Fruit fly (Drosophila melanogaster) whole organism, embryonic: Measurements from ENCODE around the gene CG9240.

Source experiments
- ATbp ChIP-seq: fragments of 200-800 bp; sonication (Bioruptor generic); optimal IDR thresholded peaks from 2 replicates; lab custom pipeline; 2017; ENCODE audit warnings: missing biosample characterization, mild to moderate bottlenecking, missing genetic modification characterization, missing genetic modification reagents
- Atf-2 ChIP-seq: fragments of 200-800 bp; sonication (Bioruptor generic); optimal IDR thresholded peaks from 2 replicates; lab custom pipeline; 2016; ENCODE audit warnings: missing biosample characterization, missing genetic modification characterization
- Atf6 ChIP-seq: fragments of 200-800 bp; sonication (Bioruptor generic); IDR thresholded peaks from 2 replicates; pipeline ENCODE4 v1.3.6; 2022; ENCODE audit warnings: missing biosample characterization, missing genetic modification characterization
- CG10147 ChIP-seq: fragments of 200-800 bp; sonication (Bioruptor generic); optimal IDR thresholded peaks from 2 replicates; lab custom pipeline; 2019; ENCODE audit warnings: missing biosample characterization, mild to moderate bottlenecking, missing genetic modification characterization, moderate library complexity
- CG12071 ChIP-seq: fragments of 200-800 bp; sonication (Bioruptor generic); optimal IDR thresholded peaks from 3 replicates; lab custom pipeline; 2018; ENCODE audit warnings: missing biosample characterization, mild to moderate bottlenecking, missing genetic modification characterization
- CG14965 ChIP-seq: fragments of 200-800 bp; sonication (Bioruptor generic); optimal IDR thresholded peaks from 2 replicates; lab custom pipeline; 2016; ENCODE audit warnings: missing biosample characterization, missing genetic modification characterization, borderline replicate concordance
- CG1529 ChIP-seq: fragments of 200-800 bp; sonication (Bioruptor generic); optimal IDR thresholded peaks from 3 replicates; lab custom pipeline; 2018; ENCODE audit warnings: missing biosample characterization, missing genetic modification characterization
- CG16779 ChIP-seq: fragments of 200-800 bp; sonication (Bioruptor generic); IDR thresholded peaks from 2 replicates; pipeline ENCODE4 v1.3.6; 2022; ENCODE audit warnings: missing biosample characterization, missing genetic modification characterization
- CG16815 ChIP-seq: fragments of 200-800 bp; sonication (Bioruptor generic); optimal IDR thresholded peaks from 3 replicates; lab custom pipeline; 2017; ENCODE audit warnings: missing biosample characterization, mild to moderate bottlenecking, missing genetic modification characterization
- CG18262 ChIP-seq: fragments of 200-800 bp; optimal IDR thresholded peaks from 3 replicates; lab custom pipeline; 2019; ENCODE audit warnings: missing biosample characterization, mild to moderate bottlenecking, missing genetic modification characterization, moderate library complexity
- CG18619 ChIP-seq: fragments of 200-800 bp; sonication (Bioruptor generic); optimal IDR thresholded peaks from 3 replicates; lab custom pipeline; 2017; ENCODE audit warnings: missing biosample characterization, mild to moderate bottlenecking, missing genetic modification characterization
- CG2889 ChIP-seq: fragments of 200-800 bp; sonication (Bioruptor generic); IDR thresholded peaks from 3 replicates; pipeline ENCODE4 v1.3.6; 2022; ENCODE audit warnings: missing biosample characterization, missing genetic modification characterization
- CG3281 ChIP-seq: fragments of 200-800 bp; sonication (Bioruptor generic); optimal IDR thresholded peaks from 3 replicates; lab custom pipeline; 2017; ENCODE audit warnings: missing biosample characterization, mild to moderate bottlenecking, missing genetic modification characterization
- CG3407 ChIP-seq: fragments of 200-800 bp; sonication (Bioruptor generic); optimal IDR thresholded peaks from 2 replicates; lab custom pipeline; 2018; ENCODE audit warnings: missing biosample characterization, mild to moderate bottlenecking, missing genetic modification characterization
- CG3838 ChIP-seq: fragments of 200-800 bp; sonication (Bioruptor generic); optimal IDR thresholded peaks from 3 replicates; lab custom pipeline; 2016; ENCODE audit warnings: missing biosample characterization, missing genetic modification characterization
- CG4328 ChIP-seq: fragments of 200-800 bp; sonication (Bioruptor generic); optimal IDR thresholded peaks from 3 replicates; lab custom pipeline; 2017; ENCODE audit warnings: missing biosample characterization, missing genetic modification reagents, missing genetic modification characterization
- CG4424 ChIP-seq: fragments of 200-800 bp; sonication (Bioruptor generic); optimal IDR thresholded peaks from 3 replicates; lab custom pipeline; 2016; ENCODE audit warnings: missing biosample characterization, missing genetic modification characterization
- CG5180 ChIP-seq: fragments of 200-800 bp; sonication (Bioruptor generic); optimal IDR thresholded peaks from 3 replicates; lab custom pipeline; 2017; ENCODE audit warnings: missing biosample characterization, missing genetic modification characterization, mild to moderate bottlenecking, moderate library complexity, missing genetic modification reagents
- CG6272 ChIP-seq: fragments of 200-800 bp; sonication (Bioruptor generic); IDR thresholded peaks from 2 replicates; pipeline ENCODE4 v1.3.6; 2022; ENCODE audit warnings: missing biosample characterization, missing genetic modification characterization
- CG9437 ChIP-seq: fragments of 200-800 bp; sonication (Bioruptor generic); optimal IDR thresholded peaks from 2 replicates; lab custom pipeline; 2018; ENCODE audit warnings: missing biosample characterization, mild to moderate bottlenecking, missing genetic modification characterization
- CG9817 ChIP-seq: fragments of 200-800 bp; sonication (Bioruptor generic); optimal IDR thresholded peaks from 2 replicates; lab custom pipeline; 2018; ENCODE audit warnings: missing biosample characterization, mild to moderate bottlenecking, missing genetic modification characterization, moderate library complexity
- CoRest ChIP-seq: fragments of 200-800 bp; sonication (Bioruptor generic); optimal IDR thresholded peaks from 3 replicates; lab custom pipeline; 2018; ENCODE audit warnings: missing biosample characterization, mild to moderate bottlenecking, missing genetic modification characterization, moderate library complexity
- Dad ChIP-seq: fragments of 200-800 bp; sonication (Bioruptor generic); optimal IDR thresholded peaks from 3 replicates; lab custom pipeline; 2016; ENCODE audit warnings: missing biosample characterization, missing genetic modification characterization
- Drgx ChIP-seq: fragments of 200-800 bp; sonication (Bioruptor generic); IDR thresholded peaks from 2 replicates; pipeline ENCODE4 v1.3.6; 2022; ENCODE audit warnings: missing biosample characterization, missing genetic modification characterization
- Gsc ChIP-seq: fragments of 200-800 bp; sonication (Bioruptor generic); IDR thresholded peaks from 2 replicates; pipeline ENCODE4 v1.3.6; 2022; ENCODE audit warnings: missing biosample characterization, missing genetic modification characterization
- Hand ChIP-seq: fragments of 200-800 bp; sonication (Bioruptor generic); optimal IDR thresholded peaks from 2 replicates; lab custom pipeline; 2017; ENCODE audit warnings: mild to moderate bottlenecking, missing biosample characterization, missing genetic modification reagents, missing genetic modification characterization
- MESR4 ChIP-seq: fragments of 200-800 bp; sonication (Bioruptor generic); optimal IDR thresholded peaks from 2 replicates; lab custom pipeline; 2018; ENCODE audit warnings: missing biosample characterization, mild to moderate bottlenecking, missing genetic modification characterization, moderate library complexity
- Meics ChIP-seq: fragments of 200-800 bp; sonication (Bioruptor generic); optimal IDR thresholded peaks from 2 replicates; lab custom pipeline; 2017; ENCODE audit warnings: missing biosample characterization, mild to moderate bottlenecking, missing genetic modification characterization
- Nf-YA ChIP-seq: fragments of 200-800 bp; sonication (Bioruptor generic); IDR thresholded peaks from 2 replicates; pipeline ENCODE4 v1.3.6; 2022; ENCODE audit warnings: missing biosample characterization, missing genetic modification characterization
- Nf-YC ChIP-seq: fragments of 200-800 bp; optimal IDR thresholded peaks from 3 replicates; lab custom pipeline; 2019; ENCODE audit warnings: missing biosample characterization, mild to moderate bottlenecking, missing genetic modification characterization, moderate library complexity
- Oaz ChIP-seq: fragments of 200-800 bp; sonication (Bioruptor generic); IDR thresholded peaks from 2 replicates; pipeline ENCODE4 v1.3.6; 2022; ENCODE audit warnings: missing biosample characterization, missing genetic modification characterization
- Oli ChIP-seq: fragments of 200-800 bp; sonication (Bioruptor generic); optimal IDR thresholded peaks from 2 replicates; lab custom pipeline; 2018; ENCODE audit warnings: missing biosample characterization, mild to moderate bottlenecking, missing genetic modification characterization, moderate library complexity
- Tbp ChIP-seq: fragments of >200 bp; optimal IDR thresholded peaks from 2 replicates; lab custom pipeline; 2018; ENCODE audit warnings: missing biosample characterization, missing genetic modification characterization
- Usf ChIP-seq: fragments of 200-800 bp; sonication (Bioruptor generic); optimal IDR thresholded peaks from 2 replicates; lab custom pipeline; 2017; ENCODE audit warnings: missing genotype, missing biosample characterization, missing genetic modification characterization
- Xbp1 ChIP-seq: fragments of 200-800 bp; sonication (Bioruptor generic); optimal IDR thresholded peaks from 3 replicates; lab custom pipeline; 2016; ENCODE audit warnings: missing biosample characterization, mild to moderate bottlenecking, missing genetic modification characterization
- al ChIP-seq: fragments of 200-800 bp; sonication (Bioruptor generic); IDR thresholded peaks from 2 replicates; pipeline ENCODE4 v1.3.6; 2022; ENCODE audit warnings: missing biosample characterization, missing genetic modification characterization
- ash1 ChIP-seq: fragments of 200-800 bp; sonication (Bioruptor generic); optimal IDR thresholded peaks from 2 replicates; lab custom pipeline; 2018; ENCODE audit warnings: missing biosample characterization, mild to moderate bottlenecking, missing genetic modification characterization
- emc ChIP-seq: fragments of 200-800 bp; sonication (Bioruptor generic); optimal IDR thresholded peaks from 2 replicates; lab custom pipeline; 2016; ENCODE audit warnings: missing biosample characterization, missing genetic modification characterization
- ems ChIP-seq: fragments of 200-800 bp; sonication (Bioruptor generic); optimal IDR thresholded peaks from 3 replicates; lab custom pipeline; 2016; ENCODE audit warnings: missing biosample characterization, missing genetic modification characterization
- fru ChIP-seq: fragments of >200 bp; optimal IDR thresholded peaks from 2 replicates; lab custom pipeline; 2017
- gsb ChIP-seq: fragments of 200-800 bp; sonication (Bioruptor generic); IDR thresholded peaks from 2 replicates; pipeline ENCODE4 v1.3.6; 2022; ENCODE audit warnings: missing biosample characterization, missing genetic modification characterization
- gt ChIP-seq: fragments of 200-800 bp; sonication (Bioruptor generic); IDR thresholded peaks from 2 replicates; pipeline ENCODE4 v1.3.6; 2022; ENCODE audit warnings: missing biosample characterization, missing genetic modification characterization
- hb ChIP-seq: fragments of 200-800 bp; sonication (Bioruptor generic); IDR thresholded peaks from 3 replicates; pipeline ENCODE4 v1.3.6; 2022; ENCODE audit warnings: missing biosample characterization, missing genetic modification characterization; ENCODE audit not compliant: partially characterized antibody
- hbn ChIP-seq: fragments of 200-800 bp; sonication (Bioruptor generic); IDR thresholded peaks from 2 replicates; pipeline ENCODE4 v1.3.6; 2022; ENCODE audit warnings: missing biosample characterization, missing genetic modification characterization; ENCODE audit not compliant: partially characterized antibody
- her ChIP-seq: fragments of 200-800 bp; sonication (Bioruptor generic); optimal IDR thresholded peaks from 2 replicates; lab custom pipeline; 2016; ENCODE audit warnings: missing biosample characterization, missing genetic modification characterization
- maf-S ChIP-seq: fragments of 200-800 bp; sonication (Bioruptor generic); optimal IDR thresholded peaks from 2 replicates; lab custom pipeline; 2016; ENCODE audit warnings: missing biosample characterization, missing genetic modification characterization
- pan ChIP-seq, 4 experiments: fragments of >200 bp in 3 of 4; fragments of 200-800 bp in 1 of 4; sonication (Bioruptor generic) in 1 of 4; optimal IDR thresholded peaks in 3 of 4; IDR thresholded peaks in 1 of 4; 2 replicates each; pipeline versions ENCODE4 v1.3.6 to Lab custom; 2017 to 2022; ENCODE audit warnings: missing biosample characterization in 2 of 4, missing genetic modification characterization in 2 of 4, mixed read lengths in 1 of 4
- pnt ChIP-seq: fragments of 200-800 bp; sonication (Bioruptor generic); optimal IDR thresholded peaks from 3 replicates; lab custom pipeline; 2016; ENCODE audit warnings: missing biosample characterization, missing genetic modification characterization
- sc ChIP-seq, 3 experiments: fragments of >200 bp in 2 of 3; fragments of 200-800 bp in 1 of 3; sonication (Bioruptor generic) in 1 of 3; optimal IDR thresholded peaks; 2 replicates in 2 of 3; 3 replicates in 1 of 3; lab custom pipeline; 2017; ENCODE audit warnings: mild to moderate bottlenecking in 1 of 3, missing biosample characterization in 1 of 3, missing genetic modification characterization in 1 of 3, missing genetic modification reagents in 1 of 3
- slbo ChIP-seq: fragments of 200-800 bp; sonication (Bioruptor generic); IDR thresholded peaks from 2 replicates; pipeline ENCODE4 v1.3.6; 2022; ENCODE audit warnings: missing biosample characterization, missing genetic modification characterization

Gene CG9240

dm6 chrX:15740288-15740726, 39.2 kb upstream of the CG9240 start (continued):
- TF ChIP-seq her (GFP tag; lab: Kevin White, UChicago) (peak; percentile 47), Nf-YA (0 out of 2 replicates have a peak, but pooled peaks have one; percentile 48), slbo (GFP tag; lab: Robert Waterston, UW) (peak; percentile 91), CG16779 (GFP tag; lab: Robert Waterston, UW) (peak; percentile 78; the same call in 1 of the 2 replicates), sc (optimal IDR thresholded peaks at IDR 0.05; lab: Kevin White, UChicago) (no peak), sc (GFP tag; optimal IDR thresholded peaks at IDR 0.05; lab: Kevin White, UChicago) (peak; percentile 6), ems (GFP tag; lab: Kevin White, UChicago) (peak; percentile 66), ash1 (GFP tag; lab: Kevin White, UChicago) (peak; percentile 42), maf-S (GFP tag; lab: Kevin White, UChicago) (peak; percentile 44), CG4328 (GFP tag; lab: Kevin White, UChicago) (peak; percentile 58), CG9817 (tag; lab: Kevin White, UChicago) (peak; percentile 69), MESR4 (GFP tag; lab: Kevin White, UChicago) (no peak), Usf (GFP tag; lab: Kevin White, UChicago) (no peak), CG10147 (GFP tag; lab: Kevin White, UChicago) (peak; percentile 70), Oaz (GFP tag; lab: Robert Waterston, UW) (peak; percentile 58), CG5180 (GFP tag; lab: Kevin White, UChicago) (no peak), Tbp (GFP tag; lab: Kevin White, UChicago) (no peak), CG3838 (GFP tag; lab: Kevin White, UChicago) (peak; percentile 6), Atf6 (GFP tag; lab: Robert Waterston, UW) (peak; percentile 89), CG3407 (GFP tag; lab: Kevin White, UChicago) (no peak), CG3281 (GFP tag; lab: Kevin White, UChicago) (peak; percentile 78), CG16815 (peak; percentile 48), gsb (GFP tag; lab: Robert Waterston, UW) (peak; percentile 70), Drgx (GFP tag; lab: Robert Waterston, UW) (peak; percentile 46), CG18619 (peak; percentile 76), Atf-2 (GFP tag; lab: Kevin White, UChicago) (peak; percentile 3), fru (lab: Kevin White, UChicago) (no peak), CG1529 (GFP tag; lab: Kevin White, UChicago) (peak; percentile 30), al (peak; percentile 66; the same call in 1 of the 2 replicates), Gsc (GFP tag; lab: Robert Waterston, UW) (0 out of 2 replicates have a peak, but pooled peaks have one; percentile 30), CoRest (tag; lab: Kevin White, UChicago) (peak; percentile 71), gt (GFP tag; lab: Robert Waterston, UW) (no peak), Nf-YC (tag; lab: Kevin White, UChicago) (peak; percentile 43), CG2889 (peak; percentile 59; the same call in 1 of the 3 replicates), CG6272 (peak; percentile 9; the same call in 1 of the 2 replicates), Meics (GFP tag; lab: Kevin White, UChicago) (peak; percentile 85), hbn (GFP tag; lab: Robert Waterston, UW) (no peak), pan (optimal IDR thresholded peaks at IDR 0.05; lab: Kevin White, UChicago) (no peak), pan (GFP tag; optimal IDR thresholded peaks at IDR 0.05 in 1 of 2, IDR thresholded peaks at IDR 0.05 in 1 of 2) (peak in 1 of 2 experiments; percentile 84), ATbp (GFP tag; lab: Kevin White, UChicago) (peak; percentile 64), CG14965 (no peak), CG4424 (peak; percentile 19), Hand (GFP tag; lab: Kevin White, UChicago) (peak; percentile 76), Oli (tag; lab: Kevin White, UChicago) (peak; percentile 75), Xbp1 (GFP tag; lab: Kevin White, UChicago) (peak; percentile 66), pnt (no peak), CG9437 (no peak), emc (GFP tag; lab: Kevin White, UChicago) (peak; percentile 17), CG18262 (peak; percentile 53), hb (GFP tag; lab: Robert Waterston, UW) (no peak), CG12071 (GFP tag; lab: Kevin White, UChicago) (peak; percentile 67), Dad (peak; percentile 31)
